Worm (Caenorhabditis elegans) whole organism, L4/young adult: ENCODE measurements around the gene F46C5.6.

Experiments
- W03F9.2 ChIP-seq: fragments of 150-350 bp; optimal IDR thresholded peaks from 2 replicates; lab custom pipeline; 2014; ENCODE audit warnings: missing biosample characterization, missing genetic modification characterization
- him-1 ChIP-seq: sonication (generic microtip); optimal IDR thresholded peaks from 2 replicates; lab custom pipeline; 2016; ENCODE audit warnings: missing genotype, missing genetic modification reagents, missing genetic modification characterization, missing compliant biosample characterization

- TF ChIP-seq W03F9.2 (tag; lab: Kevin White, UChicago), result no peak
- TF ChIP-seq him-1, result no peak
These were observed 46.7 kb upstream of the F46C5.6 start for ce11 chrII:8891042-8891441.
